Fruit fly (Drosophila melanogaster) whole organism, embryonic: ENCODE results near the gene Eig71Ei.

Experiments
- Bteb2 ChIP-seq: fragments of 200-800 bp; sonication (Bioruptor generic); optimal IDR thresholded peaks from 2 replicates; lab custom pipeline; 2016; ENCODE audit warnings: missing biosample characterization, missing genetic modification characterization
- CG10321 ChIP-seq: fragments of 200-800 bp; sonication (Bioruptor generic); IDR thresholded peaks from 2 replicates; pipeline ENCODE4 v1.3.6; 2022; ENCODE audit warnings: missing biosample characterization, missing genetic modification characterization
- CG11093 ChIP-seq: fragments of 200-800 bp; sonication (Bioruptor generic); IDR thresholded peaks from 3 replicates; pipeline ENCODE4 v1.3.6; 2022; ENCODE audit warnings: missing biosample characterization, missing genetic modification characterization
- CG11504 ChIP-seq: fragments of 200-800 bp; sonication (Bioruptor generic); optimal IDR thresholded peaks from 3 replicates; lab custom pipeline; 2019; ENCODE audit warnings: missing biosample characterization, mild to moderate bottlenecking, missing genetic modification characterization, moderate library complexity
- CG11695 ChIP-seq: fragments of 200-800 bp; sonication (Bioruptor generic); IDR thresholded peaks from 3 replicates; pipeline ENCODE4 v1.3.6; 2022; ENCODE audit warnings: missing biosample characterization, missing genetic modification characterization
- CG12391 ChIP-seq: fragments of 200-800 bp; sonication (Bioruptor generic); optimal IDR thresholded peaks from 3 replicates; lab custom pipeline; 2018; ENCODE audit warnings: missing biosample characterization, mild to moderate bottlenecking, missing genetic modification characterization, moderate library complexity
- CG12769 ChIP-seq: fragments of 200-800 bp; sonication (Bioruptor generic); optimal IDR thresholded peaks from 2 replicates; lab custom pipeline; 2019; ENCODE audit warnings: missing biosample characterization, mild to moderate bottlenecking, missing genetic modification characterization, moderate library complexity
- CG15479 ChIP-seq: fragments of 200-800 bp; sonication (Bioruptor generic); optimal IDR thresholded peaks from 3 replicates; lab custom pipeline; 2019; ENCODE audit warnings: missing biosample characterization, mild to moderate bottlenecking, missing genetic modification characterization, moderate library complexity
- CG17186 ChIP-seq: fragments of 200-800 bp; sonication (Bioruptor generic); optimal IDR thresholded peaks from 3 replicates; lab custom pipeline; 2017; ENCODE audit warnings: missing biosample characterization, missing genetic modification reagents, missing genetic modification characterization
- CG17328 ChIP-seq: fragments of 200-800 bp; sonication (Bioruptor generic); IDR thresholded peaks from 2 replicates; pipeline ENCODE4 v1.3.6; 2022; ENCODE audit warnings: missing biosample characterization, missing genetic modification characterization
- CG17385 ChIP-seq: fragments of 200-800 bp; sonication (Bioruptor generic); optimal IDR thresholded peaks from 3 replicates; lab custom pipeline; 2018; ENCODE audit warnings: missing biosample characterization, mild to moderate bottlenecking, missing genetic modification characterization
- CG18476 ChIP-seq: fragments of 200-800 bp; sonication (Bioruptor generic); optimal IDR thresholded peaks from 2 replicates; lab custom pipeline; 2016; ENCODE audit warnings: missing biosample characterization, mild to moderate bottlenecking, missing genetic modification characterization
- CG2712 ChIP-seq: fragments of 200-800 bp; optimal IDR thresholded peaks from 3 replicates; lab custom pipeline; 2019; ENCODE audit warnings: missing biosample characterization, mild to moderate bottlenecking, missing genetic modification characterization, moderate library complexity
- CG32532 ChIP-seq: fragments of 200-800 bp; sonication (Bioruptor generic); IDR thresholded peaks from 2 replicates; pipeline ENCODE4 v1.3.6; 2022; ENCODE audit warnings: missing biosample characterization, missing genetic modification characterization
- CG32772 ChIP-seq: fragments of 200-800 bp; sonication (Bioruptor generic); IDR thresholded peaks from 2 replicates; pipeline ENCODE4 v1.3.6; 2022; ENCODE audit warnings: missing biosample characterization, missing genetic modification characterization
- CG3407 ChIP-seq: fragments of 200-800 bp; sonication (Bioruptor generic); optimal IDR thresholded peaks from 2 replicates; lab custom pipeline; 2018; ENCODE audit warnings: missing biosample characterization, mild to moderate bottlenecking, missing genetic modification characterization
- CG34376 ChIP-seq: fragments of 200-800 bp; sonication (Bioruptor generic); optimal IDR thresholded peaks from 2 replicates; lab custom pipeline; 2018; ENCODE audit warnings: missing biosample characterization, mild to moderate bottlenecking, missing genetic modification characterization
- CG4424 ChIP-seq: fragments of 200-800 bp; sonication (Bioruptor generic); optimal IDR thresholded peaks from 3 replicates; lab custom pipeline; 2016; ENCODE audit warnings: missing biosample characterization, missing genetic modification characterization
- CG7372 ChIP-seq: fragments of 200-800 bp; sonication (Bioruptor generic); IDR thresholded peaks from 2 replicates; pipeline ENCODE4 v1.3.6; 2022; ENCODE audit warnings: missing biosample characterization, missing genetic modification characterization
- CG8765 ChIP-seq: fragments of 200-800 bp; sonication (Bioruptor generic); IDR thresholded peaks from 2 replicates; pipeline ENCODE4 v1.3.6; 2022; ENCODE audit warnings: missing biosample characterization, missing genetic modification characterization
- CoRest ChIP-seq: fragments of 200-800 bp; sonication (Bioruptor generic); optimal IDR thresholded peaks from 3 replicates; lab custom pipeline; 2018; ENCODE audit warnings: missing biosample characterization, mild to moderate bottlenecking, missing genetic modification characterization, moderate library complexity
- Deaf1 ChIP-seq: fragments of 200-800 bp; optimal IDR thresholded peaks from 3 replicates; lab custom pipeline; 2019; ENCODE audit warnings: missing biosample characterization, mild to moderate bottlenecking, missing genetic modification characterization, moderate library complexity
- Dll ChIP-seq: fragments of 200-800 bp; sonication (Bioruptor generic); IDR thresholded peaks from 4 replicates; pipeline ENCODE4 v1.3.6; 2022; ENCODE audit warnings: missing biosample characterization, missing genetic modification characterization; ENCODE audit not compliant: partially characterized antibody
- Hsf ChIP-seq: fragments of 200-800 bp; sonication (Bioruptor generic); optimal IDR thresholded peaks from 3 replicates; lab custom pipeline; 2016; ENCODE audit warnings: missing biosample characterization, missing genetic modification characterization
- MBD-R2 ChIP-seq: fragments of 200-800 bp; sonication (Bioruptor generic); IDR thresholded peaks from 2 replicates; pipeline ENCODE4 v1.3.6; 2022; ENCODE audit warnings: missing biosample characterization, missing genetic modification characterization
- NC2α ChIP-seq: fragments of 200-800 bp; sonication (Bioruptor generic); optimal IDR thresholded peaks from 2 replicates; lab custom pipeline; 2016; ENCODE audit warnings: missing biosample characterization, missing genetic modification characterization
- NC2β ChIP-seq: fragments of 200-800 bp; sonication (Bioruptor generic); optimal IDR thresholded peaks from 2 replicates; lab custom pipeline; 2016; ENCODE audit warnings: missing biosample characterization, missing genetic modification characterization
- Nf-YB ChIP-seq: fragments of 200-800 bp; sonication (Bioruptor generic); optimal IDR thresholded peaks from 3 replicates; lab custom pipeline; 2019; ENCODE audit warnings: missing biosample characterization, mild to moderate bottlenecking, missing genetic modification characterization, moderate library complexity
- PHDP ChIP-seq: fragments of 200-800 bp; sonication (Bioruptor generic); optimal IDR thresholded peaks from 3 replicates; lab custom pipeline; 2018; ENCODE audit warnings: missing biosample characterization, mild to moderate bottlenecking, missing genetic modification characterization, moderate library complexity
- Side ChIP-seq: fragments of 200-800 bp; sonication (Bioruptor generic); optimal IDR thresholded peaks from 2 replicates; lab custom pipeline; 2016; ENCODE audit warnings: missing biosample characterization, missing genetic modification characterization
- Sox100B ChIP-seq: fragments of 200-800 bp; sonication (Bioruptor generic); optimal IDR thresholded peaks from 3 replicates; lab custom pipeline; 2018; ENCODE audit warnings: missing biosample characterization, mild to moderate bottlenecking, missing genetic modification characterization
- TFAM ChIP-seq: fragments of 200-800 bp; sonication (Bioruptor generic); optimal IDR thresholded peaks from 2 replicates; lab custom pipeline; 2017; ENCODE audit warnings: missing biosample characterization, missing genetic modification characterization, inconsistent platforms
- al ChIP-seq: fragments of 200-800 bp; sonication (Bioruptor generic); IDR thresholded peaks from 2 replicates; pipeline ENCODE4 v1.3.6; 2022; ENCODE audit warnings: missing biosample characterization, missing genetic modification characterization
- ase ChIP-seq: fragments of 200-800 bp; sonication (Bioruptor generic); IDR thresholded peaks from 3 replicates; pipeline ENCODE4 v1.3.6; 2022; ENCODE audit warnings: missing biosample characterization, missing genetic modification characterization
- caup ChIP-seq: fragments of 200-800 bp; sonication (Bioruptor generic); optimal IDR thresholded peaks from 3 replicates; lab custom pipeline; 2017; ENCODE audit warnings: missing biosample characterization, mild to moderate bottlenecking, missing genetic modification characterization, moderate library complexity; ENCODE audit not compliant: severe bottlenecking
- en ChIP-seq: fragments of 200-800 bp; sonication (Bioruptor generic); optimal IDR thresholded peaks from 2 replicates; lab custom pipeline; 2016; ENCODE audit warnings: missing biosample characterization, missing genetic modification characterization
- gcm2 ChIP-seq: fragments of 200-800 bp; sonication (Bioruptor generic); optimal IDR thresholded peaks from 2 replicates; lab custom pipeline; 2016; ENCODE audit warnings: missing biosample characterization, missing genetic modification characterization
- ken ChIP-seq: fragments of 200-800 bp; sonication (Bioruptor generic); IDR thresholded peaks from 3 replicates; pipeline ENCODE4 v1.3.6; 2022; ENCODE audit warnings: missing biosample characterization, missing genetic modification characterization
- knrl ChIP-seq: fragments of 200-800 bp; sonication (Bioruptor generic); IDR thresholded peaks from 3 replicates; pipeline ENCODE4 v1.3.6; 2022; ENCODE audit warnings: missing biosample characterization, missing genetic modification characterization; ENCODE audit not compliant: partially characterized antibody
- mirr ChIP-seq: fragments of 200-800 bp; sonication (Bioruptor generic); optimal IDR thresholded peaks from 3 replicates; lab custom pipeline; 2018; ENCODE audit warnings: missing biosample characterization, mild to moderate bottlenecking, missing genetic modification characterization
- nom ChIP-seq: fragments of 200-800 bp; sonication (Bioruptor generic); optimal IDR thresholded peaks from 2 replicates; lab custom pipeline; 2017; ENCODE audit warnings: missing biosample characterization, missing genetic modification characterization, mild to moderate bottlenecking, moderate library complexity, missing genetic modification reagents
- oc ChIP-seq: fragments of 200-800 bp; sonication (Bioruptor generic); optimal IDR thresholded peaks from 2 replicates; lab custom pipeline; 2018; ENCODE audit warnings: missing biosample characterization, mild to moderate bottlenecking, missing genetic modification characterization, moderate library complexity
- phol ChIP-seq: fragments of 200-800 bp; sonication (Bioruptor generic); optimal IDR thresholded peaks from 3 replicates; lab custom pipeline; 2018; ENCODE audit warnings: missing biosample characterization, mild to moderate bottlenecking, missing genetic modification characterization, moderate library complexity
- psq ChIP-seq: fragments of 200-800 bp; sonication (Bioruptor generic); optimal IDR thresholded peaks from 2 replicates; lab custom pipeline; 2017; ENCODE audit warnings: missing biosample characterization, missing genetic modification characterization
- sna ChIP-seq: fragments of 200-800 bp; sonication (Bioruptor generic); IDR thresholded peaks from 2 replicates; pipeline ENCODE4 v1.3.6; 2022; ENCODE audit warnings: missing biosample characterization, missing genetic modification characterization; ENCODE audit not compliant: partially characterized antibody
- trem ChIP-seq: fragments of 200-800 bp; optimal IDR thresholded peaks from 3 replicates; lab custom pipeline; 2019; ENCODE audit warnings: missing biosample characterization, mild to moderate bottlenecking, missing genetic modification characterization, moderate library complexity
- twi ChIP-seq: fragments of 200-800 bp; optimal IDR thresholded peaks from 2 replicates; lab custom pipeline; 2019; ENCODE audit warnings: missing biosample characterization, mild to moderate bottlenecking, missing genetic modification characterization, moderate library complexity
- unc-4 ChIP-seq: fragments of 200-800 bp; sonication (Bioruptor generic); IDR thresholded peaks from 2 replicates; pipeline ENCODE4 v1.3.6; 2022; ENCODE audit warnings: missing biosample characterization, missing genetic modification characterization; ENCODE audit not compliant: partially characterized antibody
- usp ChIP-seq: fragments of >200 bp; optimal IDR thresholded peaks from 2 replicates; lab custom pipeline; 2017; ENCODE audit warnings: missing biosample characterization, missing genetic modification characterization
- zfh1 ChIP-seq: fragments of 200-800 bp; sonication (Bioruptor generic); IDR thresholded peaks from 3 replicates; pipeline ENCODE4 v1.3.6; 2022; ENCODE audit warnings: missing biosample characterization, missing genetic modification characterization

Eig71Ei gene

dm6 chr3L:15700338-15700966 is 40.9 kb downstream of the Eig71Ei start (continued):
- TF ChIP-seq nom (GFP tag; lab: Kevin White, UChicago) = no peak
- peak; percentile 81 for TF ChIP-seq CG2712 (tag; lab: Kevin White, UChicago)
- TF ChIP-seq phol = peak; percentile 62
- TF ChIP-seq caup (GFP tag; lab: Kevin White, UChicago) = no peak
- TF ChIP-seq MBD-R2 (GFP tag; lab: Robert Waterston, UW) = no peak
- TF ChIP-seq trem (tag; lab: Kevin White, UChicago) = peak; percentile 39
- no peak for TF ChIP-seq CG32772 (GFP tag; lab: Robert Waterston, UW)
- TF ChIP-seq CG11093 = no peak
- peak; percentile 25 for TF ChIP-seq CG3407 (GFP tag; lab: Kevin White, UChicago)
- TF ChIP-seq NC2α = no peak
- TF ChIP-seq en (GFP tag; lab: Kevin White, UChicago) = no peak
- 0 out of 2 replicates have a peak, but pooled peaks have one; percentile 16 for TF ChIP-seq CG8765 (GFP tag; lab: Robert Waterston, UW)
- peak; percentile 27 for TF ChIP-seq CG11504
- no peak for TF ChIP-seq usp (GFP tag; lab: Kevin White, UChicago)
- TF ChIP-seq Sox100B = no peak
- no peak for TF ChIP-seq CG18476 (GFP tag; lab: Kevin White, UChicago)
- TF ChIP-seq mirr (GFP tag; lab: Kevin White, UChicago) = no peak
- TF ChIP-seq Deaf1 = no peak
- TF ChIP-seq ase (GFP tag; lab: Robert Waterston, UW) = no peak
- TF ChIP-seq CG34376 = no peak
- TF ChIP-seq CG12769 (tag; lab: Kevin White, UChicago) = no peak
- TF ChIP-seq CG11695 (GFP tag; lab: Robert Waterston, UW) = no peak
- no peak for TF ChIP-seq oc (tag; lab: Kevin White, UChicago)
- no peak for TF ChIP-seq twi (tag; lab: Kevin White, UChicago)
- no peak for TF ChIP-seq Bteb2 (GFP tag; lab: Kevin White, UChicago)
- TF ChIP-seq CG10321 (GFP tag; lab: Robert Waterston, UW) = no peak
- TF ChIP-seq Dll (GFP tag; lab: Robert Waterston, UW) = no peak
- no peak for TF ChIP-seq psq
- TF ChIP-seq NC2β (GFP tag; lab: Kevin White, UChicago) = no peak
- TF ChIP-seq knrl (GFP tag; lab: Robert Waterston, UW) = no peak
- no peak for TF ChIP-seq gcm2 (GFP tag; lab: Kevin White, UChicago)
- TF ChIP-seq al (GFP tag; lab: Robert Waterston, UW) = no peak
- peak; percentile 32 for TF ChIP-seq Hsf (GFP tag; lab: Kevin White, UChicago)
- TF ChIP-seq ken = no peak
- TF ChIP-seq PHDP (tag; lab: Kevin White, UChicago) = no peak
- peak; percentile 60 for TF ChIP-seq CoRest (tag; lab: Kevin White, UChicago)
- TF ChIP-seq CG15479 = no peak
- TF ChIP-seq CG12391 (tag; lab: Kevin White, UChicago) = peak; percentile 81
- peak; percentile 49 for TF ChIP-seq CG4424
- TF ChIP-seq Side (GFP tag; lab: Kevin White, UChicago) = no peak
- TF ChIP-seq CG17328 (GFP tag; lab: Robert Waterston, UW) = peak; percentile 25; the same call in 1 of the 2 replicates
- TF ChIP-seq unc-4 = no peak
- peak; percentile 70 for TF ChIP-seq CG17385 (GFP tag; lab: Kevin White, UChicago)
- TF ChIP-seq TFAM (GFP tag; lab: Kevin White, UChicago) = no peak
- TF ChIP-seq Nf-YB = peak; percentile 41
- no peak for TF ChIP-seq CG32532 (GFP tag; lab: Robert Waterston, UW)
- TF ChIP-seq CG7372 (GFP tag; lab: Robert Waterston, UW) = no peak
- TF ChIP-seq zfh1 (GFP tag; lab: Robert Waterston, UW) = 0 out of 3 replicates have a peak, but pooled peaks have one; percentile 21
- TF ChIP-seq sna (GFP tag; lab: Robert Waterston, UW) = no peak
- TF ChIP-seq CG17186 = no peak
